Fruit fly (Drosophila melanogaster): ENCODE results near the gene wake.

DNA sequence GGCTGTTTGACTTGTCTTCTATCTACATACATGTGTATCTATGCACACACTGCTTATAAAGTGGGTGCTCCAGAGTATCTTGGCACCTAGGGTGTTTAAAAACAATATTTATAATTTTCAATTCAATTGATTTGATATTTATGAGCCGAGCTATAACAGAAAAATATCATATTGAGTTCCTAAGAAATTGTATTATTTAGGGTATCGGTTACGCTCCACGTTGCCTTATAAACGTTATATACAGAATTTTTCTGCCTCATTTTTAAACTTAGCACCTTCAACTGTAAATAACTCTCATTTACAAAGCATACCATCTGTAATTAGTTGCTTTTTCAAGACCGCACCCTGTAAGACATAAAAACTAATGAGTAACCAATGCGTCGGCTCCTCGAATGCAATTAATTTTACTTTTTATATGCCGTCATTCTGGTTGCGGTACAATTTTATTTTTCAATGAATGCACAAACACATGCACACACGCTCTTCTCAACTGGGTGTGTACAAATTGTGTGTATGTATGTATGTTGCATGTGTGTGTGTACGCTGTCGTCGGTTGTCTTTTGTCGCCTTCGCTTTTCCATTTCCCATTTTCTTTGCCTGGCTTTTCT lies 48.8 kb upstream of the wake start:
- TF ChIP-seq CTCF (optimal IDR thresholded peaks at IDR 0.05) (no peak), CG8478 (optimal IDR thresholded peaks at IDR 0.05) (no peak)
